Worm (Caenorhabditis elegans) whole organism, L4 larva: ENCODE measurements around the gene prx-19.

Experiments used
- F10B5.3 ChIP-seq: sonication (generic microtip); optimal IDR thresholded peaks from 2 replicates; lab custom pipeline; 2016; ENCODE audit warnings: mild to moderate bottlenecking, missing genetic modification characterization, missing compliant biosample characterization
- F44E2.7 ChIP-seq: fragments of 200-800 bp; sonication (Bioruptor generic); IDR thresholded peaks from 2 replicates; pipeline ENCODE4 v2.1.2; 2022; ENCODE audit warnings: missing genetic modification characterization, missing compliant biosample characterization
- R02D3.7 ChIP-seq: fragments of 150-350 bp; sonication (generic microtip); optimal IDR thresholded peaks from 3 replicates; lab custom pipeline; 2014; ENCODE audit warnings: missing biosample characterization, missing genetic modification characterization
- T20F7.1 ChIP-seq: fragments of 200-800 bp; sonication (Bioruptor generic); optimal IDR thresholded peaks from 2 replicates; lab custom pipeline; 2018; ENCODE audit warnings: mild to moderate bottlenecking, missing genetic modification characterization, missing compliant biosample characterization
- T26A8.4 ChIP-seq: fragments of 200-800 bp; sonication (Bioruptor generic); IDR thresholded peaks from 2 replicates; pipeline ENCODE4 v1.3.6; 2022; ENCODE audit warnings: missing genetic modification characterization, missing compliant biosample characterization
- aha-1 ChIP-seq: fragments of 150-350 bp; peaks from one replicate; lab custom pipeline; 2014; ENCODE audit warnings: missing biosample characterization, missing genetic modification characterization
- arid-1 ChIP-seq: fragments of 200-800 bp; sonication (Bioruptor generic); conservative IDR thresholded peaks from 2 replicates; pipeline ENCODE4 v1.3.6; 2022; ENCODE audit warnings: missing genetic modification reagents, missing genetic modification characterization, missing compliant biosample characterization
- attf-4 ChIP-seq: sonication (generic microtip); optimal IDR thresholded peaks from 3 replicates; lab custom pipeline; 2017; ENCODE audit warnings: missing biosample characterization, missing genetic modification characterization
- ceh-20 ChIP-seq: fragments of 200-800 bp; sonication (Bioruptor generic); IDR thresholded peaks from 2 replicates; pipeline ENCODE4 v1.3.6; 2022; ENCODE audit warnings: missing genetic modification reagents, missing genetic modification characterization, missing compliant biosample characterization
- ceh-32 ChIP-seq: sonication (generic microtip); optimal IDR thresholded peaks from 2 replicates; lab custom pipeline; 2016; ENCODE audit warnings: mild to moderate bottlenecking, missing genetic modification characterization, missing compliant biosample characterization; ENCODE audit not compliant: poor library complexity
- ceh-44 ChIP-seq: fragments of 200-800 bp; sonication (Bioruptor generic); IDR thresholded peaks from 2 replicates; pipeline ENCODE4 v1.3.6; 2022; ENCODE audit warnings: missing genetic modification reagents, missing genetic modification characterization, missing compliant biosample characterization
- ceh-82 ChIP-seq: sonication (generic microtip); optimal IDR thresholded peaks from 2 replicates; lab custom pipeline; 2017; ENCODE audit warnings: missing biosample characterization, missing genetic modification characterization
- ctbp-1 ChIP-seq: fragments of 200-800 bp; sonication (Bioruptor generic); IDR thresholded peaks from 2 replicates; pipeline ENCODE4 v1.3.6; 2022; ENCODE audit warnings: missing genetic modification reagents, missing genetic modification characterization, missing compliant biosample characterization
- dmd-6 ChIP-seq: fragments of 200-800 bp; sonication (Bioruptor generic); IDR thresholded peaks from 2 replicates; pipeline ENCODE4 v1.3.6; 2022; ENCODE audit warnings: missing genetic modification reagents, missing genetic modification characterization, missing compliant biosample characterization
- dmd-8 ChIP-seq: fragments of 200-800 bp; sonication (Bioruptor generic); IDR thresholded peaks from 2 replicates; pipeline ENCODE4 v1.3.6; 2022; ENCODE audit warnings: missing genetic modification characterization, missing compliant biosample characterization
- dmd-9 ChIP-seq: fragments of 200-800 bp; sonication (Bioruptor generic); IDR thresholded peaks from 2 replicates; pipeline ENCODE4 v1.3.6; 2022; ENCODE audit warnings: missing genetic modification reagents, missing genetic modification characterization, missing compliant biosample characterization
- duxl-1 ChIP-seq: sonication (generic microtip); optimal IDR thresholded peaks from 2 replicates; lab custom pipeline; 2016; ENCODE audit warnings: mild to moderate bottlenecking, missing genetic modification characterization, moderate library complexity, missing compliant biosample characterization; ENCODE audit not compliant: poor library complexity
- egl-43 ChIP-seq: fragments of 200-800 bp; sonication (Bioruptor generic); IDR thresholded peaks from 2 replicates; pipeline ENCODE4 v1.3.6; 2022; ENCODE audit warnings: missing genetic modification reagents, missing genetic modification characterization, missing compliant biosample characterization
- fkh-10 ChIP-seq: fragments of 150-350 bp; optimal IDR thresholded peaks from 2 replicates; lab custom pipeline; 2014; ENCODE audit warnings: missing biosample characterization, missing genetic modification reagents, missing genetic modification characterization
- fos-1 ChIP-seq: fragments of 150-350 bp; optimal IDR thresholded peaks from 2 replicates; lab custom pipeline; 2014; ENCODE audit warnings: missing biosample characterization, missing genetic modification characterization
- hlh-11 ChIP-seq: fragments of 200-800 bp; sonication (Bioruptor generic); optimal IDR thresholded peaks from 2 replicates; lab custom pipeline; 2018; ENCODE audit warnings: mild to moderate bottlenecking, missing genetic modification characterization, missing compliant biosample characterization
- hlh-30 ChIP-seq: sonication (generic microtip); optimal IDR thresholded peaks from 2 replicates; lab custom pipeline; 2017; ENCODE audit warnings: antibody characterized with exemption, mild to moderate bottlenecking, missing genetic modification characterization, missing compliant biosample characterization; ENCODE audit not compliant: insufficient read depth
- lin-13 ChIP-seq: fragments of 150-350 bp; optimal IDR thresholded peaks from 2 replicates; lab custom pipeline; 2014; ENCODE audit warnings: missing biosample characterization, missing genetic modification reagents, missing genetic modification characterization
- lin-38 ChIP-seq: fragments of 200-800 bp; sonication (Bioruptor generic); IDR thresholded peaks from 2 replicates; pipeline ENCODE4 v1.3.6; 2022; ENCODE audit warnings: missing genetic modification reagents, missing genetic modification characterization, missing compliant biosample characterization
- lir-3 ChIP-seq: sonication (generic microtip); optimal IDR thresholded peaks from 2 replicates; lab custom pipeline; 2016; ENCODE audit warnings: mild to moderate bottlenecking, missing genetic modification characterization, missing compliant biosample characterization
- mdl-1 ChIP-seq, 2 experiments: fragments of 150-350 bp in 1 of 2; sonication (generic microtip) in 1 of 2; optimal IDR thresholded peaks; 2 replicates each; lab custom pipeline; 2014 to 2017; ENCODE audit warnings: missing biosample characterization in 2 of 2, missing genetic modification characterization in 2 of 2
- mes-2 ChIP-seq: sonication (generic microtip); optimal IDR thresholded peaks from 2 replicates; lab custom pipeline; 2016; ENCODE audit warnings: missing genotype, mild to moderate bottlenecking, missing genetic modification characterization, missing compliant biosample characterization; ENCODE audit not compliant: poor library complexity, severe bottlenecking
- mxl-2 ChIP-seq: fragments of 200-800 bp; sonication (Bioruptor generic); conservative IDR thresholded peaks from 2 replicates; pipeline ENCODE4 v1.3.6; 2022; ENCODE audit warnings: missing genetic modification reagents, missing genetic modification characterization, missing compliant biosample characterization
- nhr-10 ChIP-seq: fragments of 150-350 bp; optimal IDR thresholded peaks from 2 replicates; lab custom pipeline; 2014; ENCODE audit warnings: missing biosample characterization, missing genetic modification characterization
- nhr-111 ChIP-seq: fragments of 200-800 bp; sonication (Bioruptor generic); optimal IDR thresholded peaks from 2 replicates; lab custom pipeline; 2018; ENCODE audit warnings: mild to moderate bottlenecking, missing genetic modification characterization, missing compliant biosample characterization
- nhr-25 ChIP-seq: sonication (generic microtip); optimal IDR thresholded peaks from 2 replicates; lab custom pipeline; 2017; ENCODE audit warnings: missing genetic modification characterization, mild to moderate bottlenecking, missing compliant biosample characterization, antibody characterized with exemption, moderate library complexity, borderline replicate concordance; ENCODE audit not compliant: insufficient read depth
- nhr-28 ChIP-seq: fragments of 150-350 bp; optimal IDR thresholded peaks from 2 replicates; lab custom pipeline; 2014; ENCODE audit warnings: missing biosample characterization, missing genetic modification characterization
- nhr-42 ChIP-seq: fragments of 200-800 bp; sonication (Bioruptor generic); IDR thresholded peaks from 2 replicates; pipeline ENCODE4 v1.3.6; 2022; ENCODE audit warnings: missing genetic modification characterization, missing compliant biosample characterization
- nhr-6 ChIP-seq: fragments of 150-350 bp; optimal IDR thresholded peaks from 2 replicates; lab custom pipeline; 2014; ENCODE audit warnings: missing biosample characterization, missing genetic modification characterization
- php-3 ChIP-seq: fragments of 200-800 bp; sonication (Bioruptor generic); IDR thresholded peaks from 2 replicates; pipeline ENCODE4 v1.3.6; 2022; ENCODE audit warnings: missing genetic modification reagents, missing genetic modification characterization, missing compliant biosample characterization
- pqm-1 ChIP-seq: sonication (generic microtip); optimal IDR thresholded peaks from 2 replicates; lab custom pipeline; 2017; ENCODE audit warnings: missing biosample characterization, missing genetic modification characterization
- skn-1 ChIP-seq: fragments of 150-350 bp; optimal IDR thresholded peaks from 2 replicates; lab custom pipeline; 2014; ENCODE audit warnings: missing biosample characterization, missing genetic modification characterization
- snpc-1.2 ChIP-seq: fragments of 200-800 bp; sonication (Bioruptor generic); IDR thresholded peaks from 2 replicates; pipeline ENCODE4 v1.3.6; 2022; ENCODE audit warnings: missing genetic modification reagents, missing genetic modification characterization, missing compliant biosample characterization
- snpc-4 ChIP-seq: fragments of 150-350 bp; optimal IDR thresholded peaks from 2 replicates; lab custom pipeline; 2014; ENCODE audit warnings: missing biosample characterization, missing genetic modification characterization
- spr-1 ChIP-seq: sonication (generic microtip); optimal IDR thresholded peaks from 2 replicates; lab custom pipeline; 2016; ENCODE audit warnings: mild to moderate bottlenecking, missing genetic modification characterization, missing compliant biosample characterization
- spr-3 ChIP-seq: fragments of 200-800 bp; sonication (Bioruptor generic); optimal IDR thresholded peaks from 2 replicates; lab custom pipeline; 2018; ENCODE audit warnings: mild to moderate bottlenecking, missing genetic modification characterization, missing compliant biosample characterization
- tag-97 ChIP-seq: fragments of 200-800 bp; sonication (Bioruptor generic); IDR thresholded peaks from 2 replicates; pipeline ENCODE4 v1.3.6; 2022; ENCODE audit warnings: missing genetic modification characterization, missing compliant biosample characterization
- unc-39 ChIP-seq: sonication (generic microtip); optimal IDR thresholded peaks from 2 replicates; lab custom pipeline; 2017; ENCODE audit warnings: missing biosample characterization, missing genetic modification characterization
- vab-7 ChIP-seq: fragments of 200-800 bp; sonication (Bioruptor generic); IDR thresholded peaks from 2 replicates; pipeline ENCODE4 v1.3.6; 2022; ENCODE audit warnings: missing genetic modification reagents, missing genetic modification characterization, missing compliant biosample characterization
- zfp-3 ChIP-seq: fragments of 200-800 bp; sonication (Bioruptor generic); conservative IDR thresholded peaks from 2 replicates; pipeline ENCODE4 v1.3.6; 2022; ENCODE audit warnings: missing genetic modification reagents, missing genetic modification characterization, missing compliant biosample characterization

prx-19 gene

ce11 chrIII:8801352-8801863 lies 7.7 kb downstream of the prx-19 start (continued):
- TF ChIP-seq hlh-11 (tag; lab: Kevin White, UChicago) = no peak
- peak; percentile 94 for TF ChIP-seq aha-1
- TF ChIP-seq zfp-3 (GFP tag; lab: Robert Waterston, UW) = no peak
- TF ChIP-seq mes-2 (tag; lab: Kevin White, UChicago) = no peak
- TF ChIP-seq pqm-1 = no peak
- no peak for TF ChIP-seq nhr-42 (GFP tag; lab: Robert Waterston, UW)
- no peak for TF ChIP-seq ceh-20 (GFP tag; lab: Robert Waterston, UW)
- no peak for TF ChIP-seq dmd-8 (GFP tag; lab: Robert Waterston, UW)
- TF ChIP-seq ceh-32 (tag; lab: Kevin White, UChicago) = no peak

DNA sequence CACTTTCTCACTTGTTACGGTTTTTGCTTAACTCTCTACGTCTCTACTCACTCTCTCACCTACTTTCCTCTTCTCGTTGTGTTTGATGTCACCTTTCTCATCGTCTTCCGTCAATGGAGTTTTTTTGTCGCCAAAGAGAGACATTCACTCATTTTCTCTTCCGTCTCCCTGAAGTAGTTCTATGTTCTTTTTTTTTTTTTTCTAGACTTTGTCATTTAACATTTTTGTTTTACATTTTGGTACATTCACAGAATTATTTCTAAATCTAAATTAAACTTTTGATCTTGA lies 8.4 kb downstream of the prx-19 start:
- TF ChIP-seq nhr-25 (tag; lab: Kevin White, UChicago) (peak; percentile 17), skn-1 (tag; lab: Kevin White, UChicago) (no peak), mxl-2 (GFP tag; lab: Robert Waterston, UW) (no peak), nhr-28 (tag; lab: Kevin White, UChicago) (peak; percentile 56), php-3 (no peak), mes-2 (tag; lab: Kevin White, UChicago) (peak; percentile 18), dmd-6 (GFP tag; lab: Robert Waterston, UW) (0 out of 2 replicates have a peak, but pooled peaks have one; percentile 7), R02D3.7 (tag; lab: Kevin White, UChicago) (no peak), nhr-6 (tag; lab: Kevin White, UChicago) (peak; percentile 37), hlh-30 (tag; lab: Kevin White, UChicago) (no peak), snpc-1.2 (GFP tag; lab: Robert Waterston, UW) (no peak), fos-1 (tag; lab: Kevin White, UChicago) (no peak), mdl-1 (tag; optimal IDR thresholded peaks at IDR 0.05; lab: Kevin White, UChicago) (no peak)

DNA sequence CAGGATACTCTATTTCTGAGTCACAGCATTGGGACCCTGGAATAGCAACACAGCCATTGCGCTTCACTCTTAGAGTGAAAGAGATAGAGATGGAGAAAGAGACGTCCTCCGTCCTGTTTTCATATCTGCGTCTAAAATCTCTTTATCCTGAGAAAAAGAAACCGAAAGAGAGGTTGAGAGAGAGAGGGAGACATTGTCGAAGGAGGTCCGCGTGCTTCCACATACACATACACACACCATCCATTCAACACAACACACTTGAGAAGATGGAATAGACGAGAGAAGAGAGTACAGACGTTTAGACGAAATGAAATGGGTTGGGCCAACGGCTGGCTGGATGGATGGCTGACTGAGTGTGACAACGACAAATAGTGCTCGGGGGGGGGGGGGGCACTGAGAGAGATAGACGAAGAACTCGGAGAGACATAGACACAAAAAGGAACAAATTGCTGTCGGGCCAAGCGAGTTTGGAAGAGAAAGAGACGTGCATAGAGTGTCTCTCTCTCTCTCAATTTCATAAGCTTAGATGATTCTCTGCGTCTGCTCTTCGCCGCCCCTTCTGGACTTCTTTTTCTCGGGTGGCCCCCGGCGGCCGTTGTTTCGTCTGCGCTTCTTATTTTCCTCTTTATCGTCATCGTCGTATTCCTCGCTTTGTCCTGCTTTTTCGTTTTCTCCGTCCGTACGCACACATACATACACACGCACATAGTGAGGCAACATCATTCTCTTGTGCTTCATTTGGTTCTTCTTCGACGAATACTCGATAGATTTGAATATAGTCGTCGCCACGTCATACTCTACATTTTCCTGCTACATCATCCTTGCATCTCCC lies 8.9 kb downstream of the prx-19 start, which contains the start of gene F54F2.6:
F54F2.6 (minus strand) TSS at position 738 of the 832 bp plus-strand sequence.
- TF ChIP-seq lin-38 (GFP tag; lab: Robert Waterston, UW) (peak; percentile 56), lin-13 (peak; percentile 57), ceh-44 (no peak), fos-1 (tag; lab: Kevin White, UChicago) (no peak), arid-1 (GFP tag; lab: Robert Waterston, UW) (0 out of 2 replicates have a peak, but pooled peaks have one; percentile 5), lir-3 (no peak), ceh-82 (tag; lab: Kevin White, UChicago) (no peak), duxl-1 (tag; lab: Kevin White, UChicago) (no peak), unc-39 (no peak), attf-4 (tag; lab: Kevin White, UChicago) (no peak), zfp-3 (GFP tag; lab: Robert Waterston, UW) (no peak), spr-1 (tag; lab: Kevin White, UChicago) (no peak), egl-43 (GFP tag; lab: Robert Waterston, UW) (peak; percentile 79), F10B5.3 (tag; lab: Kevin White, UChicago) (no peak), snpc-4 (no peak), F44E2.7 (GFP tag; lab: Robert Waterston, UW) (no peak), dmd-6 (GFP tag; lab: Robert Waterston, UW) (peak; percentile 78), vab-7 (GFP tag; lab: Robert Waterston, UW) (no peak), R02D3.7 (tag; lab: Kevin White, UChicago) (no peak), nhr-10 (tag; lab: Kevin White, UChicago) (peak; percentile 15), fkh-10 (peak; percentile 74), nhr-6 (tag; lab: Kevin White, UChicago) (peak; percentile 82), snpc-1.2 (GFP tag; lab: Robert Waterston, UW) (no peak), skn-1 (tag; lab: Kevin White, UChicago) (no peak), dmd-9 (GFP tag; lab: Robert Waterston, UW) (no peak), T26A8.4 (GFP tag; lab: Robert Waterston, UW) (peak; percentile 75), ctbp-1 (GFP tag; lab: Robert Waterston, UW) (peak; percentile 89), spr-3 (GFP tag; lab: Kevin White, UChicago) (peak; percentile 10), tag-97 (GFP tag; lab: Robert Waterston, UW) (0 out of 2 replicates have a peak, but pooled peaks have one; percentile 32), nhr-111 (GFP tag; lab: Kevin White, UChicago) (no peak), T20F7.1 (GFP tag; lab: Kevin White, UChicago) (peak; percentile 82)
